Fruit fly (Drosophila melanogaster) Kc167 (cell line): ENCODE measurements around the gene bark.

ENCODE experiments used
- Myc ChIP-seq: fragments of >200 bp; optimal IDR thresholded peaks from 2 replicates; lab custom pipeline; 2017; ENCODE audit warnings: missing external identifiers
- h ChIP-seq: fragments of >200 bp; optimal IDR thresholded peaks from 3 replicates; lab custom pipeline; 2018; ENCODE audit warnings: missing external identifiers
- psq ChIP-seq: fragments of >200 bp; optimal IDR thresholded peaks from 2 replicates; lab custom pipeline; 2017; ENCODE audit warnings: missing external identifiers
- ttk ChIP-seq: sonication (Bioruptor generic); optimal IDR thresholded peaks from 2 replicates; lab custom pipeline; 2017; ENCODE audit warnings: missing external identifiers

DNA sequence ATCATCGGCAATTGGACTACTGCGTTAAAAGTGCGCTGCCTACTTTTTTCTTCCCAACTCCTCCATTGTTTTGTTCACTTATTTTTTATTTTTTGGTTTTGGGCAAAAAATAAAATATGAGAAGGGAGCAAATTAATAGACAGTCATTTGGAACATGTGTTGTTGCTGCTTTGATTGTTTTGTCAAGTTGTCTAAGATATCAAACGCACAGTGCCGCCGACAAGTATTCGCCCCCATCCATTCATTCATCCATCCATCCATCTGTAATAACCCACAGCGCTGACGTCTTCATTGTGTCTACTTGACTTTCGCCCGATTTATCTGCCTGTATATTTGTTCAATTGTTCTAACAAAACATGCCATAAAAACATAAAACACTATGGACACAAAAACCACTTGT is 36.9 kb downstream of the bark start:
- TF ChIP-seq psq (lab: Kevin White, UChicago) (no peak), Myc (no peak), ttk (lab: Kevin White, UChicago) (no peak), h (no peak)
